Fruit fly (Drosophila melanogaster) whole organism, embryonic: ENCODE results near the gene Fbxl4.

Experiments
- Adf1 ChIP-seq: fragments of 200-800 bp; sonication (Bioruptor generic); IDR thresholded peaks from 2 replicates; pipeline ENCODE4 v1.3.6; 2022; ENCODE audit warnings: missing biosample characterization, missing genetic modification characterization
- Antp ChIP-seq: fragments of 200-800 bp; sonication (Bioruptor generic); optimal IDR thresholded peaks from 3 replicates; lab custom pipeline; 2016; ENCODE audit warnings: missing biosample characterization, missing genetic modification characterization
- Asciz ChIP-seq: fragments of 200-800 bp; sonication (Bioruptor generic); optimal IDR thresholded peaks from 2 replicates; lab custom pipeline; 2017; ENCODE audit warnings: missing biosample characterization, mild to moderate bottlenecking, missing genetic modification characterization, missing genetic modification reagents
- BEAF-32 ChIP-seq: fragments of 200-800 bp; sonication (Bioruptor generic); optimal IDR thresholded peaks from 3 replicates; lab custom pipeline; 2017; ENCODE audit warnings: missing biosample characterization, missing genetic modification characterization, mild to moderate bottlenecking, moderate library complexity, missing genetic modification reagents
- Bteb2 ChIP-seq: fragments of 200-800 bp; sonication (Bioruptor generic); optimal IDR thresholded peaks from 2 replicates; lab custom pipeline; 2016; ENCODE audit warnings: missing biosample characterization, missing genetic modification characterization
- CG10366 ChIP-seq: fragments of 200-800 bp; sonication (Bioruptor generic); IDR thresholded peaks from 2 replicates; pipeline ENCODE4 v1.3.6; 2022; ENCODE audit warnings: missing biosample characterization, missing genetic modification characterization
- CG12219 ChIP-seq: fragments of 200-800 bp; sonication (Bioruptor generic); optimal IDR thresholded peaks from 3 replicates; lab custom pipeline; 2018; ENCODE audit warnings: missing biosample characterization, mild to moderate bottlenecking, missing genetic modification characterization
- CG13296 ChIP-seq: fragments of 200-800 bp; sonication (Bioruptor generic); optimal IDR thresholded peaks from 3 replicates; lab custom pipeline; 2018; ENCODE audit warnings: missing biosample characterization, mild to moderate bottlenecking, missing genetic modification characterization
- CG14014 ChIP-seq: fragments of 200-800 bp; sonication (Bioruptor generic); IDR thresholded peaks from 2 replicates; pipeline ENCODE4 v1.3.6; 2022; ENCODE audit warnings: missing biosample characterization, missing genetic modification characterization
- CG14441 ChIP-seq: fragments of 200-800 bp; sonication (Bioruptor generic); IDR thresholded peaks from 2 replicates; pipeline ENCODE4 v1.3.6; 2022; ENCODE audit warnings: missing biosample characterization, missing genetic modification characterization
- CG15601 ChIP-seq: fragments of 200-800 bp; sonication (Bioruptor generic); optimal IDR thresholded peaks from 3 replicates; lab custom pipeline; 2019; ENCODE audit warnings: missing biosample characterization, mild to moderate bottlenecking, missing genetic modification characterization, moderate library complexity
- CG18011 ChIP-seq: fragments of 200-800 bp; sonication (Bioruptor generic); optimal IDR thresholded peaks from 2 replicates; lab custom pipeline; 2017; ENCODE audit warnings: missing biosample characterization, missing genetic modification characterization, mild to moderate bottlenecking, moderate library complexity, missing genotype
- CG18619 ChIP-seq: fragments of 200-800 bp; sonication (Bioruptor generic); optimal IDR thresholded peaks from 3 replicates; lab custom pipeline; 2017; ENCODE audit warnings: missing biosample characterization, mild to moderate bottlenecking, missing genetic modification characterization
- CG32767 ChIP-seq: fragments of 200-800 bp; sonication (Bioruptor generic); IDR thresholded peaks from 2 replicates; pipeline ENCODE4 v1.3.6; 2022; ENCODE audit warnings: missing biosample characterization, missing genetic modification characterization
- CG34224 ChIP-seq: fragments of 200-800 bp; sonication (Bioruptor generic); IDR thresholded peaks from 3 replicates; pipeline ENCODE4 v1.3.6; 2022; ENCODE audit warnings: missing biosample characterization, missing genetic modification characterization; ENCODE audit not compliant: partially characterized antibody
- CG3995 ChIP-seq: fragments of 200-800 bp; sonication (Bioruptor generic); optimal IDR thresholded peaks from 3 replicates; lab custom pipeline; 2016; ENCODE audit warnings: missing biosample characterization, missing genetic modification characterization
- CG4854 ChIP-seq: fragments of 200-800 bp; sonication (Bioruptor generic); optimal IDR thresholded peaks from 2 replicates; lab custom pipeline; 2016; ENCODE audit warnings: missing biosample characterization, missing genetic modification characterization, inconsistent platforms
- CG6254 ChIP-seq: fragments of 200-800 bp; sonication (Bioruptor generic); optimal IDR thresholded peaks from 3 replicates; lab custom pipeline; 2017; ENCODE audit warnings: mild to moderate bottlenecking, missing biosample characterization, missing genetic modification reagents, missing genetic modification characterization
- CG6765 ChIP-seq: fragments of 200-800 bp; sonication (Bioruptor generic); optimal IDR thresholded peaks from 3 replicates; lab custom pipeline; 2017; ENCODE audit warnings: missing biosample characterization, mild to moderate bottlenecking, missing genetic modification characterization
- CG9437 ChIP-seq: fragments of 200-800 bp; sonication (Bioruptor generic); optimal IDR thresholded peaks from 2 replicates; lab custom pipeline; 2018; ENCODE audit warnings: missing biosample characterization, mild to moderate bottlenecking, missing genetic modification characterization
- Doc3 ChIP-seq: fragments of 200-800 bp; sonication (Bioruptor generic); IDR thresholded peaks from 3 replicates; pipeline ENCODE4 v1.3.6; 2022; ENCODE audit warnings: missing biosample characterization, missing genetic modification characterization; ENCODE audit not compliant: partially characterized antibody
- GATAe ChIP-seq: fragments of 200-800 bp; sonication (Bioruptor generic); conservative IDR thresholded peaks from 2 replicates; pipeline ENCODE4 v1.3.6; 2022; ENCODE audit warnings: missing biosample characterization, missing genetic modification characterization
- Med ChIP-seq: fragments of 200-800 bp; sonication (Bioruptor generic); peaks from one replicate; lab custom pipeline; 2016; ENCODE audit warnings: missing biosample characterization, missing genetic modification characterization, mild to moderate bottlenecking, inconsistent platforms, moderate library complexity
- Mrtf ChIP-seq: fragments of 200-800 bp; sonication (Bioruptor generic); IDR thresholded peaks from 3 replicates; pipeline ENCODE4 v1.3.6; 2022; ENCODE audit warnings: missing biosample characterization, missing genetic modification characterization
- NC2α ChIP-seq: fragments of 200-800 bp; sonication (Bioruptor generic); optimal IDR thresholded peaks from 2 replicates; lab custom pipeline; 2016; ENCODE audit warnings: missing biosample characterization, missing genetic modification characterization
- NfI ChIP-seq: fragments of 200-800 bp; sonication (Bioruptor generic); optimal IDR thresholded peaks from 3 replicates; lab custom pipeline; 2018; ENCODE audit warnings: missing biosample characterization, mild to moderate bottlenecking, missing genetic modification characterization, moderate library complexity
- Ptx1 ChIP-seq: fragments of 200-800 bp; sonication (Bioruptor generic); IDR thresholded peaks from 2 replicates; pipeline ENCODE4 v1.3.6; 2022; ENCODE audit warnings: missing biosample characterization, missing genetic modification characterization
- Side ChIP-seq: fragments of 200-800 bp; sonication (Bioruptor generic); optimal IDR thresholded peaks from 2 replicates; lab custom pipeline; 2016; ENCODE audit warnings: missing biosample characterization, missing genetic modification characterization
- Usf ChIP-seq: fragments of 200-800 bp; sonication (Bioruptor generic); optimal IDR thresholded peaks from 2 replicates; lab custom pipeline; 2017; ENCODE audit warnings: missing genotype, missing biosample characterization, missing genetic modification characterization
- ato ChIP-seq: fragments of 200-800 bp; sonication (Bioruptor generic); IDR thresholded peaks from 2 replicates; pipeline ENCODE4 v1.3.6; 2022; ENCODE audit warnings: missing biosample characterization, missing genetic modification characterization; ENCODE audit not compliant: partially characterized antibody
- bsh ChIP-seq, 2 experiments: fragments of 200-800 bp; sonication (Bioruptor generic); optimal IDR thresholded peaks; 2 replicates each; lab custom pipeline; 2017 to 2018; ENCODE audit warnings: mild to moderate bottlenecking in 2 of 2, missing biosample characterization in 2 of 2, missing genetic modification characterization in 2 of 2, moderate library complexity in 1 of 2
- caup ChIP-seq: fragments of 200-800 bp; sonication (Bioruptor generic); optimal IDR thresholded peaks from 3 replicates; lab custom pipeline; 2017; ENCODE audit warnings: missing biosample characterization, mild to moderate bottlenecking, missing genetic modification characterization, moderate library complexity; ENCODE audit not compliant: severe bottlenecking
- chm ChIP-seq: fragments of 200-800 bp; sonication (Bioruptor generic); IDR thresholded peaks from 2 replicates; pipeline ENCODE4 v1.3.6; 2022; ENCODE audit warnings: missing biosample characterization, missing genetic modification characterization
- corto ChIP-seq: fragments of 200-800 bp; sonication (Bioruptor generic); optimal IDR thresholded peaks from 2 replicates; lab custom pipeline; 2016; ENCODE audit warnings: missing biosample characterization, mild to moderate bottlenecking, missing genetic modification characterization, moderate library complexity
- dysf ChIP-seq: fragments of 200-800 bp; sonication (Bioruptor generic); IDR thresholded peaks from 3 replicates; pipeline ENCODE4 v1.3.6; 2022; ENCODE audit warnings: missing biosample characterization, missing genetic modification characterization
- fd102C ChIP-seq: fragments of 200-800 bp; sonication (Bioruptor generic); optimal IDR thresholded peaks from 2 replicates; lab custom pipeline; 2018; ENCODE audit warnings: missing biosample characterization, mild to moderate bottlenecking, missing genetic modification characterization, moderate library complexity
- gcm2 ChIP-seq: fragments of 200-800 bp; sonication (Bioruptor generic); optimal IDR thresholded peaks from 2 replicates; lab custom pipeline; 2016; ENCODE audit warnings: missing biosample characterization, missing genetic modification characterization
- lab ChIP-seq: fragments of 200-800 bp; sonication (Bioruptor generic); optimal IDR thresholded peaks from 3 replicates; lab custom pipeline; 2017; ENCODE audit warnings: missing biosample characterization, missing genetic modification characterization, mild to moderate bottlenecking, moderate library complexity, missing genetic modification reagents
- lmd ChIP-seq: fragments of 200-800 bp; sonication (Bioruptor generic); IDR thresholded peaks from 2 replicates; pipeline ENCODE4 v1.3.6; 2022; ENCODE audit warnings: missing biosample characterization, missing genetic modification characterization
- mirr ChIP-seq: fragments of 200-800 bp; sonication (Bioruptor generic); optimal IDR thresholded peaks from 3 replicates; lab custom pipeline; 2018; ENCODE audit warnings: missing biosample characterization, mild to moderate bottlenecking, missing genetic modification characterization
- mld ChIP-seq: fragments of 200-800 bp; sonication (Bioruptor generic); IDR thresholded peaks from 3 replicates; pipeline ENCODE4 v1.3.6; 2022; ENCODE audit warnings: missing biosample characterization, missing genetic modification characterization; ENCODE audit not compliant: partially characterized antibody
- pb ChIP-seq: fragments of 200-800 bp; sonication (Bioruptor generic); optimal IDR thresholded peaks from 3 replicates; lab custom pipeline; 2016; ENCODE audit warnings: missing biosample characterization, missing genetic modification characterization
- ranshi ChIP-seq: fragments of 200-800 bp; sonication (Bioruptor generic); IDR thresholded peaks from 2 replicates; pipeline ENCODE4 v1.3.6; 2022; ENCODE audit warnings: missing biosample characterization, missing genetic modification characterization
- sna ChIP-seq: fragments of 200-800 bp; sonication (Bioruptor generic); IDR thresholded peaks from 2 replicates; pipeline ENCODE4 v1.3.6; 2022; ENCODE audit warnings: missing biosample characterization, missing genetic modification characterization; ENCODE audit not compliant: partially characterized antibody
- stwl ChIP-seq: fragments of 200-800 bp; sonication (Bioruptor generic); optimal IDR thresholded peaks from 3 replicates; lab custom pipeline; 2018; ENCODE audit warnings: missing biosample characterization, mild to moderate bottlenecking, missing genetic modification characterization, moderate library complexity
- tx ChIP-seq: fragments of 200-800 bp; sonication (Bioruptor generic); optimal IDR thresholded peaks from 2 replicates; lab custom pipeline; 2016; ENCODE audit warnings: missing biosample characterization, missing genetic modification characterization
- vnd ChIP-seq: fragments of 200-800 bp; sonication (Bioruptor generic); IDR thresholded peaks from 3 replicates; pipeline ENCODE4 v1.3.6; 2022; ENCODE audit warnings: missing biosample characterization, missing genetic modification characterization; ENCODE audit not compliant: partially characterized antibody
- vvl ChIP-seq: fragments of 200-800 bp; sonication (Bioruptor generic); IDR thresholded peaks from 2 replicates; pipeline ENCODE4 v1.3.6; 2022; ENCODE audit warnings: missing biosample characterization, missing genetic modification characterization

Fbxl4 gene

DNA sequence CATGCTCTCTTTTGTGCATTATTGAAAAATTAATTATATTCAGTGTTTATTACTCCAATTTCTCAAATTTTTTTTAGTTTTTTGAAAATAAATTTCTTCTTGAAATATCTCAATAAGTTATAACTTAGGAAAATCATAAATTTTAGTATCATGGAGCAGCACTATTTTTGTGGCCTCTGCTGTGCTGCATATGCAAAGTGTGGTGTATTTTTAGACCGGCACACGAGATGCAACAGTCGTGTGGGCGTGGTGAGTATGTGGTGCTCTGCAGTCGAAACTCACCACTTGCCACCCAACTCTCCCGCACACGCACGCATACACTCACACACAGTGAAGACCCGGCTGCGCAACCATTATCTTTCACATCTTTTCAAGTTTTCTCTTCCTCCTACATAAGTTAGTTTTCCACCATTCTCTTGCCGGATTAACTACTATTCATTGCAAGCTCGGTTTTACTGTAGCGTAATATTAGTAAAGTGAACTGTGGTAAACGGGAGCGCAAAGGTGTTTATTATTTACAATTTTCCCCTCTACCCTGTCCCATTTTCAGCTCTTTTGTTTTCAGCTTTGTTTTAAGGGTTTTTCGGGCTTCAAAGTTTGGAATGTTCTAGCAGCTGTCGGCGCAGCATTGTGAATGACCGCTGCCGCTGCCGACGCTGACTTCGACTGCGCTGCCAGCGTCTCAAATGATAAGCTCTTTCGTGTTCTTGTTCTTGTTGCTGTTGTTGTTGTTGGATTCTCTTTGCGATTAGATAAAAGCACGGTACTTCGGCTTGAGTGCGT is 29.1 kb downstream of the Fbxl4 start (continued):
- TF ChIP-seq NC2α (GFP tag; lab: Kevin White, UChicago), result no peak
- no peak for TF ChIP-seq ato (GFP tag; lab: Robert Waterston, UW)
- TF ChIP-seq tx (GFP tag; lab: Kevin White, UChicago), result no peak
- peak; percentile 39 to 82 for TF ChIP-seq bsh (GFP tag; optimal IDR thresholded peaks at IDR 0.05; lab: Kevin White, UChicago)
- no peak for TF ChIP-seq Antp
- TF ChIP-seq vvl (GFP tag; lab: Robert Waterston, UW), result peak; percentile 91
- peak; percentile 49 for TF ChIP-seq CG6765 (GFP tag; lab: Kevin White, UChicago)
- TF ChIP-seq vnd (GFP tag; lab: Robert Waterston, UW), result no peak
- TF ChIP-seq CG18011 (GFP tag; lab: Kevin White, UChicago), result no peak
- TF ChIP-seq lmd (GFP tag; lab: Robert Waterston, UW), result peak; percentile 24
- peak; percentile 52; the same call in 2 of the 3 replicates for TF ChIP-seq dysf (GFP tag; lab: Robert Waterston, UW)
- peak; percentile 41; the same call in 1 of the 3 replicates for TF ChIP-seq CG34224 (GFP tag; lab: Robert Waterston, UW)
- no peak for TF ChIP-seq sna
- peak; percentile 88 for TF ChIP-seq GATAe (GFP tag; lab: Robert Waterston, UW)
- TF ChIP-seq CG6254 (GFP tag; lab: Kevin White, UChicago), result peak; percentile 67
- TF ChIP-seq Adf1 (GFP tag; lab: Robert Waterston, UW), result peak; percentile 97
- TF ChIP-seq Mrtf (GFP tag; lab: Robert Waterston, UW), result peak; percentile 64; the same call in 1 of the 3 replicates
- peak; percentile 21 for TF ChIP-seq Side (GFP tag; lab: Kevin White, UChicago)
- TF ChIP-seq CG18619 (GFP tag; lab: Kevin White, UChicago), result peak; percentile 40
- peak; percentile 42; the same call in 1 of the 2 replicates for TF ChIP-seq CG10366 (GFP tag; lab: Robert Waterston, UW)
- no peak for TF ChIP-seq corto (GFP tag; lab: Kevin White, UChicago)
- TF ChIP-seq lab (GFP tag; lab: Kevin White, UChicago), result peak; percentile 45
- no peak for TF ChIP-seq fd102C (GFP tag; lab: Kevin White, UChicago)
- peak; percentile 61; the same call in 1 of the 2 replicates for TF ChIP-seq CG32767 (GFP tag; lab: Robert Waterston, UW)
- TF ChIP-seq CG13296 (GFP tag; lab: Kevin White, UChicago), result peak; percentile 24
- no peak for TF ChIP-seq Doc3
- TF ChIP-seq BEAF-32 (GFP tag; lab: Kevin White, UChicago), result no peak
- TF ChIP-seq chm (GFP tag; lab: Robert Waterston, UW), result peak; percentile 73
- no peak for TF ChIP-seq pb (GFP tag; lab: Kevin White, UChicago)
- peak; percentile 54 for TF ChIP-seq ranshi (GFP tag; lab: Robert Waterston, UW)
- peak; percentile 68 for TF ChIP-seq CG12219
- peak; percentile 62 for TF ChIP-seq Ptx1 (GFP tag; lab: Robert Waterston, UW)
- TF ChIP-seq CG9437, result peak; percentile 55
- TF ChIP-seq CG3995, result no peak
- TF ChIP-seq stwl (tag; lab: Kevin White, UChicago), result peak; percentile 20
- TF ChIP-seq Med (GFP tag; lab: Kevin White, UChicago), result peak; percentile 68
- peak; percentile 83 for TF ChIP-seq Asciz (GFP tag; lab: Kevin White, UChicago)
- no peak for TF ChIP-seq Usf (GFP tag; lab: Kevin White, UChicago)
- peak; percentile 4 for TF ChIP-seq Bteb2 (GFP tag; lab: Kevin White, UChicago)
- peak; percentile 44; the same call in 1 of the 2 replicates for TF ChIP-seq CG14441
- TF ChIP-seq CG14014 (GFP tag; lab: Robert Waterston, UW), result peak; percentile 58; the same call in 1 of the 2 replicates
- peak; percentile 64 for TF ChIP-seq CG15601 (tag; lab: Kevin White, UChicago)
- TF ChIP-seq NfI (GFP tag; lab: Kevin White, UChicago), result peak; percentile 50
- TF ChIP-seq gcm2 (GFP tag; lab: Kevin White, UChicago), result peak; percentile 29
- no peak for TF ChIP-seq mirr (GFP tag; lab: Kevin White, UChicago)
- TF ChIP-seq mld (GFP tag; lab: Robert Waterston, UW), result no peak
- TF ChIP-seq caup (GFP tag; lab: Kevin White, UChicago), result no peak
- TF ChIP-seq CG4854 (GFP tag; lab: Kevin White, UChicago), result no peak
